Fruit fly (Drosophila melanogaster): ENCODE results near the gene nes.

dm6 chr3L:19261213-19261612, 734 bp upstream of the nes start, which contains the start of gene Bet1:
- TF ChIP-seq CG8478 (optimal IDR thresholded peaks at IDR 0.05) (no peak), pan (optimal IDR thresholded peaks at IDR 0.05) (no peak), usp (GFP tag; optimal IDR thresholded peaks at IDR 0.05) (no peak), psq (optimal IDR thresholded peaks at IDR 0.05) (no peak)
